Worm (Caenorhabditis elegans): Measurements from ENCODE around the gene R02F2.1.

DNA sequence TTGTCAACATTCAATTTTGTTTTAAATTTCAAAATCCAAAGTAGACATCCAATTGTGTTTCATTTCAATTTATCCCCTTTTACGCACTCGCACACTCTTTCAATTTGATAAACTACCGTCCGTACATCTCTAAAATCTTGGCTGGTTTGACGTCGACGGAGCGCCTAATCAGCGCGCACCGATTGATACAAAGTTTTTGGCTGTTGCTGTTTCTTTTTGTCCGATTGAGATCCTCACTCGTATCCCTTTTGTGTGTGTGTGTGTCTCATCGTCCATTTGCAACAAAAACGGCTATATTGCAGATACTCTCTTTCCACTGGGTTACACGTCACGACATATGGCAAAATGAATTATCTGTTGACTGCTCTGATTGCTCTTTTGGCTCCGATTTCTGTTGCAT lies 27.5 kb upstream of the R02F2.1 start, which contains the start of gene lon-1:
- TF ChIP-seq fkh-10 (GFP tag; optimal IDR thresholded peaks at IDR 0.05) = no peak
- TF ChIP-seq pros-1 (tag; optimal IDR thresholded peaks at IDR 0.05) = no peak
- TF ChIP-seq nfya-1 (tag; optimal IDR thresholded peaks at IDR 0.05) = no peak
- no peak for TF ChIP-seq odd-2 (tag; optimal IDR thresholded peaks at IDR 0.05)
